Worm (Caenorhabditis elegans): ENCODE measurements around the gene Y39B6A.3.

Gene Y39B6A.3

DNA sequence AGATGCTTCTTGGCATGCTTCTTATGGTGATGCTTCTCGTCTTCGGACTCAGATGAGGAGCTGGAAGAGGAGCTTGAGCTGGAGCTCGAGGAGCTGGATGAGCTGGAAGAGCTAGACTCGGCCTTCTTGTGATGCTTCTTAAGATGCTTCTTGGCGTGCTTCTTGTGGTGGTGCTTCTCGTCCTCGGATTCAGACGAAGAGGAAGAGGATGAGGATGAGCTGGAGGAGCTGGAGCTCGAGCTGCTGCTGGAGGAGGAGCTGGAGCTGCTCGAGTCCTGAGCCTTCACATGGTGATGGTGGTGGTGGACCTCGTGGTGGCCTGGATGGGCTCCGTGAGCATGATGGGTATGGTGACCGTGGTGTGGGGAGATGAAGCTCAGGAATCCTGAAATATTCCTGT lies 13.0 kb upstream of the Y39B6A.3 start:
- TF ChIP-seq ham-2 (GFP tag; optimal IDR thresholded peaks at IDR 0.05): no peak
- TF ChIP-seq hlh-1 (tag; optimal IDR thresholded peaks at IDR 0.05): no peak
- no peak for TF ChIP-seq ceh-39 (tag; optimal IDR thresholded peaks at IDR 0.05)
- no peak for TF ChIP-seq elt-1 (tag; optimal IDR thresholded peaks at IDR 0.05; ENCODE audit: borderline replicate concordance, insufficient read depth)
- no peak for TF ChIP-seq nhr-12 (tag; optimal IDR thresholded peaks at IDR 0.05)
- TF ChIP-seq mls-2 (tag; optimal IDR thresholded peaks at IDR 0.05): no peak
- TF ChIP-seq elt-3 (tag; optimal IDR thresholded peaks at IDR 0.05): no peak
- TF ChIP-seq unc-39 (tag; optimal IDR thresholded peaks at IDR 0.05): no peak
- TF ChIP-seq nhr-28 (tag; optimal IDR thresholded peaks at IDR 0.05): no peak
- TF ChIP-seq ceh-43 (GFP tag; optimal IDR thresholded peaks at IDR 0.05): no peak
- no peak for TF ChIP-seq M03D4.4 (tag; optimal IDR thresholded peaks at IDR 0.05)
- no peak for TF ChIP-seq unc-62 (GFP tag; optimal IDR thresholded peaks at IDR 0.05)
- TF ChIP-seq tbx-8 (GFP tag; optimal IDR thresholded peaks at IDR 0.05): no peak
- no peak for TF ChIP-seq ces-1 (GFP tag; optimal IDR thresholded peaks at IDR 0.05)
- no peak for TF ChIP-seq sem-2 (GFP tag; optimal IDR thresholded peaks at IDR 0.05)
- no peak for TF ChIP-seq nhr-237 (tag; optimal IDR thresholded peaks at IDR 0.05)
- TF ChIP-seq blmp-1 (tag; optimal IDR thresholded peaks at IDR 0.05): no peak
- TF ChIP-seq ztf-11 (tag; optimal IDR thresholded peaks at IDR 0.05): no peak

DNA sequence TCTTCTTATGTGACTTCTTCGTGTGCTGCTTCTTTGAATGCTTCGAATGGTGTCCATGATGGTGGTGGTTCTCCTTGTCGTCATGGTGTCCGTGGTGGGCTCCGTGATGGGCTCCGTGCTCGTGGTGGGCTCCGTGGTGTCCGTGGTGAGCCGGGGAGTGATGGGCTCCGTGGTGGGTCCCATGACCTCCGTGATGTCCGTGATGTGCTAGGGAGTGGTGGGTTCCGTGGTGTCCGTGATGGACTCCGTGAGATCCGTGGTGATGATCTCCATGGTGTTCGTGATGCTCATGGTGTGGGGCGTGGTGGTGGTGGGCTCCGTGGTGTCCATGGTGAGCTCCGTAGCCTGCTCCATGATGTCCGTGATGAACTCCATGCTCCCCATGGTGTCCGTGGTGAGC lies 11.4 kb upstream of the Y39B6A.3 start:
- TF ChIP-seq M03D4.4 (tag; optimal IDR thresholded peaks at IDR 0.05) (no peak), elt-1 (tag; optimal IDR thresholded peaks at IDR 0.05; ENCODE audit: borderline replicate concordance, insufficient read depth) (no peak), ceh-39 (tag; optimal IDR thresholded peaks at IDR 0.05) (no peak), tbx-8 (GFP tag; optimal IDR thresholded peaks at IDR 0.05) (no peak), ces-1 (GFP tag; optimal IDR thresholded peaks at IDR 0.05) (no peak), lsy-2 (tag; optimal IDR thresholded peaks at IDR 0.05) (no peak), blmp-1 (tag; optimal IDR thresholded peaks at IDR 0.05) (no peak), elt-3 (tag; optimal IDR thresholded peaks at IDR 0.05) (no peak), nhr-28 (tag; optimal IDR thresholded peaks at IDR 0.05) (no peak), sptf-1 (tag; optimal IDR thresholded peaks at IDR 0.05) (no peak), ceh-83 (GFP tag; optimal IDR thresholded peaks at IDR 0.05) (no peak), cnd-1 (tag; optimal IDR thresholded peaks at IDR 0.05) (no peak), snpc-4 (tag; optimal IDR thresholded peaks at IDR 0.05) (no peak), nhr-237 (tag; optimal IDR thresholded peaks at IDR 0.05) (no peak), drap-1 (GFP tag; optimal IDR thresholded peaks at IDR 0.05) (no peak), pha-4 (tag; optimal IDR thresholded peaks at IDR 0.05) (no peak), ham-2 (GFP tag; optimal IDR thresholded peaks at IDR 0.05) (no peak), mep-1 (tag; optimal IDR thresholded peaks at IDR 0.05) (no peak), nhr-12 (tag; optimal IDR thresholded peaks at IDR 0.05) (no peak)

DNA sequence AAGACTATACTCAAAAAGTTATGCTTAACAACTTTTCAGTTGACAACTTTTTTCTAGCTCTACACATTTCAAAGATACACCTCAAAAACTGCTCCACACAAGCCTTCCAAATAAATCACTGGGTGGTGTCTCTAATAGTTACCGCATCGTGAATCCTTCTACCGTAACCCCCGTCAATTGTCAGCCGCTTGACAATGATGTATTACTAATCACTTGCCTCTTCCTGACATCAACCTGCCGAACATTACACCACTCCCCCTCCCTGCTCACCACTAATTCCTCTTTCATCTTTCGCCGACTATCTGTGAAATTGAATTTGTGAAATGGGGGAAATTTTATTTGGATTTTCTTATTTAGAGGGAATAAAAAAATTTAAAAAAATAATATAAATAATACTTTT lies 8.1 kb downstream of the Y39B6A.3 start:
- TF ChIP-seq ztf-11 (tag; optimal IDR thresholded peaks at IDR 0.05): no peak
- no peak for TF ChIP-seq mls-2 (tag; optimal IDR thresholded peaks at IDR 0.05)
- peak; percentile 38 for TF ChIP-seq hlh-1 (tag; optimal IDR thresholded peaks at IDR 0.05)
- TF ChIP-seq sptf-1 (tag; optimal IDR thresholded peaks at IDR 0.05): no peak
- TF ChIP-seq snpc-4 (tag; optimal IDR thresholded peaks at IDR 0.05): no peak
- no peak for TF ChIP-seq ceh-43 (GFP tag; optimal IDR thresholded peaks at IDR 0.05)
- no peak for TF ChIP-seq blmp-1 (tag; optimal IDR thresholded peaks at IDR 0.05)
- peak; percentile 83 for TF ChIP-seq unc-62 (GFP tag; optimal IDR thresholded peaks at IDR 0.05)
- peak; percentile 45 for TF ChIP-seq lsy-2 (tag; optimal IDR thresholded peaks at IDR 0.05)
- TF ChIP-seq mab-5 (tag; optimal IDR thresholded peaks at IDR 0.05): no peak
- TF ChIP-seq mep-1 (tag; optimal IDR thresholded peaks at IDR 0.05): no peak

DNA sequence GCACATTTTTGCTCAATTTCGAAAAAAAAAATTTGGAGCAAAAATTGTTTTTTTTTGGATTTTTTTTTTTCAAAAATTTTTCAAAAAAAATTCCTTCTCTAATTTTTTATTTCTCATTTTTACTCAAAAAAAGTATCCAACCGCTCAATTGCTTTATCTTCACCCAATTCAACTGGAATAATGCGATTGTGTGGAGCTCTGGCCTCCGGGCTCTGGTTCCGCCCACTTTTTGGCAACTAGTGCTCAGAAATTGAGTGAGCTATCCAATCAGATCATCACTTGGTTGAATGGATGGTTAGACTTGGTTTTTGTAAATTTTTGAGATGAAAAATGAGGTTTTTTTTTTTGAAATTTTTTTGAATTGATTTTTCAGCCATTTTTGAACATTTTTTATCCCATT lies 10.9 kb downstream of the Y39B6A.3 start:
- TF ChIP-seq nhr-76 (tag; optimal IDR thresholded peaks at IDR 0.05) (no peak), ces-1 (GFP tag; optimal IDR thresholded peaks at IDR 0.05) (peak; percentile 70)

DNA sequence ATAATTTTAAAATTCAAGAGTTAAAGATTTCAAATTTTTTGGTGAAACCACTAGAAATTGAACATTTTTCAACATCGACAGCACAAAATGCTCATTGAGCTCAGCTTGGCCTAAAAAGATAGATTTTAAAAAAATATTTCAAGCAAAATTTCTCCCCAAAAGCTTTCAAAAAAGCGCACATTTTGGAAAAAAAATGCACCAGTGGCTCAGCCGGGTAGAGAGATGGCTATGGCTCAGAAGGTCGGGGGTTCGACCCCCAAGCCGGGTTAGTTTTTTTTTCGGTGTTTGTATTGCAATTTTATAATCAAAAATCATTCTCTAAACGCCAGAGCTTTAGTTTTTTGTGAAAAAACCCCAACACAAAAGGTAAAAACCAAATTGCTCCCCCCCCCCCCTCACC lies 12.0 kb downstream of the Y39B6A.3 start:
- TF ChIP-seq elt-1 (tag; optimal IDR thresholded peaks at IDR 0.05; ENCODE audit: borderline replicate concordance, insufficient read depth) (no peak), bed-3 (GFP tag; optimal IDR thresholded peaks at IDR 0.05) (no peak), unc-62 (GFP tag; optimal IDR thresholded peaks at IDR 0.05) (no peak), pha-4 (tag; optimal IDR thresholded peaks at IDR 0.05) (no peak), mab-5 (tag; optimal IDR thresholded peaks at IDR 0.05) (no peak), flh-1 (GFP tag; optimal IDR thresholded peaks at IDR 0.05) (no peak), ham-2 (GFP tag; optimal IDR thresholded peaks at IDR 0.05) (no peak), nhr-237 (tag; optimal IDR thresholded peaks at IDR 0.05) (no peak), zip-8 (tag; optimal IDR thresholded peaks at IDR 0.05) (no peak), nhr-12 (tag; optimal IDR thresholded peaks at IDR 0.05) (no peak), lin-13 (tag; optimal IDR thresholded peaks at IDR 0.05) (no peak), nhr-2 (tag; optimal IDR thresholded peaks at IDR 0.05) (no peak), elt-3 (tag; optimal IDR thresholded peaks at IDR 0.05) (no peak), ceh-39 (tag; optimal IDR thresholded peaks at IDR 0.05) (no peak), nhr-28 (tag; optimal IDR thresholded peaks at IDR 0.05) (no peak), lsy-2 (tag; optimal IDR thresholded peaks at IDR 0.05) (no peak), tbx-8 (GFP tag; optimal IDR thresholded peaks at IDR 0.05) (no peak), mls-2 (tag; optimal IDR thresholded peaks at IDR 0.05) (no peak)

Data from whole organism, mixed stage, embryonic.